Fruit fly (Drosophila melanogaster) whole organism, embryonic: ENCODE data around the gene CG7379.
A peak's percentile ranks its signal among the peaks of the same experiment; 100 is the strongest.

ENCODE experiments used
- Adf1 ChIP-seq: fragments of 200-800 bp; sonication (Bioruptor generic); IDR thresholded peaks from 2 replicates; pipeline ENCODE4 v1.3.6; 2022; ENCODE audit warnings: missing biosample characterization, missing genetic modification characterization
- B-H1 ChIP-seq: fragments of 200-800 bp; sonication (Bioruptor generic); IDR thresholded peaks from 3 replicates; pipeline ENCODE4 v1.3.6; 2022; ENCODE audit warnings: missing biosample characterization, missing genetic modification characterization
- C15 ChIP-seq: fragments of 200-800 bp; sonication (Bioruptor generic); IDR thresholded peaks from 3 replicates; pipeline ENCODE4 v1.3.6; 2022; ENCODE audit warnings: missing biosample characterization, missing genetic modification characterization
- CG10462 ChIP-seq: fragments of 200-800 bp; sonication (Bioruptor generic); optimal IDR thresholded peaks from 2 replicates; lab custom pipeline; 2016; ENCODE audit warnings: missing biosample characterization, missing genetic modification characterization
- CG12391 ChIP-seq: fragments of 200-800 bp; sonication (Bioruptor generic); optimal IDR thresholded peaks from 3 replicates; lab custom pipeline; 2018; ENCODE audit warnings: missing biosample characterization, mild to moderate bottlenecking, missing genetic modification characterization, moderate library complexity
- CG13624 ChIP-seq: fragments of 200-800 bp; sonication (Bioruptor generic); optimal IDR thresholded peaks from 2 replicates; lab custom pipeline; 2016; ENCODE audit warnings: missing biosample characterization, missing genetic modification characterization
- CG15269 ChIP-seq: fragments of 200-800 bp; sonication (Bioruptor generic); optimal IDR thresholded peaks from 2 replicates; lab custom pipeline; 2018; ENCODE audit warnings: missing biosample characterization, mild to moderate bottlenecking, missing genetic modification characterization, moderate library complexity
- CG15514 ChIP-seq: fragments of 200-800 bp; sonication (Bioruptor generic); optimal IDR thresholded peaks from 3 replicates; lab custom pipeline; 2017; ENCODE audit warnings: missing biosample characterization, missing genetic modification characterization, mild to moderate bottlenecking, moderate library complexity, missing genetic modification reagents
- CG16779 ChIP-seq: fragments of 200-800 bp; sonication (Bioruptor generic); IDR thresholded peaks from 2 replicates; pipeline ENCODE4 v1.3.6; 2022; ENCODE audit warnings: missing biosample characterization, missing genetic modification characterization
- CG18619 ChIP-seq: fragments of 200-800 bp; sonication (Bioruptor generic); optimal IDR thresholded peaks from 3 replicates; lab custom pipeline; 2017; ENCODE audit warnings: missing biosample characterization, mild to moderate bottlenecking, missing genetic modification characterization
- CG2129 ChIP-seq: fragments of 200-800 bp; sonication (Bioruptor generic); IDR thresholded peaks from 2 replicates; pipeline ENCODE4 v1.3.6; 2022; ENCODE audit warnings: missing biosample characterization, missing genetic modification characterization; ENCODE audit not compliant: partially characterized antibody
- CG2712 ChIP-seq: fragments of 200-800 bp; optimal IDR thresholded peaks from 3 replicates; lab custom pipeline; 2019; ENCODE audit warnings: missing biosample characterization, mild to moderate bottlenecking, missing genetic modification characterization, moderate library complexity
- CG30020 ChIP-seq: fragments of 200-800 bp; optimal IDR thresholded peaks from 2 replicates; lab custom pipeline; 2019; ENCODE audit warnings: missing biosample characterization, mild to moderate bottlenecking, missing genetic modification characterization, moderate library complexity
- CG4360 ChIP-seq: fragments of 200-800 bp; sonication (Bioruptor generic); IDR thresholded peaks from 2 replicates; pipeline ENCODE4 v1.3.6; 2022; ENCODE audit warnings: missing biosample characterization, missing genetic modification characterization
- CG4404 ChIP-seq: fragments of 200-800 bp; sonication (Bioruptor generic); IDR thresholded peaks from 2 replicates; pipeline ENCODE4 v1.3.6; 2022; ENCODE audit warnings: missing biosample characterization, missing genetic modification characterization
- CG5245 ChIP-seq: fragments of 200-800 bp; sonication (Bioruptor generic); optimal IDR thresholded peaks from 3 replicates; lab custom pipeline; 2016; ENCODE audit warnings: missing biosample characterization, missing genetic modification characterization
- CG7839 ChIP-seq: fragments of 200-800 bp; sonication (Bioruptor generic); optimal IDR thresholded peaks from 3 replicates; lab custom pipeline; 2018; ENCODE audit warnings: missing biosample characterization, mild to moderate bottlenecking, missing genetic modification characterization, moderate library complexity
- CG9817 ChIP-seq: fragments of 200-800 bp; sonication (Bioruptor generic); optimal IDR thresholded peaks from 2 replicates; lab custom pipeline; 2018; ENCODE audit warnings: missing biosample characterization, mild to moderate bottlenecking, missing genetic modification characterization, moderate library complexity
- Camta ChIP-seq: fragments of 200-800 bp; sonication (Bioruptor generic); optimal IDR thresholded peaks from 2 replicates; lab custom pipeline; 2016; ENCODE audit warnings: missing biosample characterization, missing genetic modification characterization
- Eip74EF ChIP-seq, 2 experiments: fragments of 200-800 bp in 1 of 2; fragments of >200 bp in 1 of 2; sonication (Bioruptor generic) in 1 of 2; optimal IDR thresholded peaks; 2 replicates each; lab custom pipeline; 2017 to 2019; ENCODE audit warnings: missing biosample characterization in 2 of 2, missing genetic modification characterization in 2 of 2, mild to moderate bottlenecking in 1 of 2, moderate library complexity in 1 of 2
- HHEX ChIP-seq: fragments of 200-800 bp; sonication (Bioruptor generic); optimal IDR thresholded peaks from 3 replicates; lab custom pipeline; 2017; ENCODE audit warnings: missing biosample characterization, mild to moderate bottlenecking, missing genetic modification characterization, missing genetic modification reagents
- HLH54F ChIP-seq: fragments of 200-800 bp; sonication (Bioruptor generic); optimal IDR thresholded peaks from 3 replicates; lab custom pipeline; 2016; ENCODE audit warnings: missing biosample characterization, missing genetic modification characterization
- Hmr ChIP-seq: fragments of 200-800 bp; sonication (Bioruptor generic); optimal IDR thresholded peaks from 3 replicates; lab custom pipeline; 2017; ENCODE audit warnings: mild to moderate bottlenecking, missing biosample characterization, missing genetic modification reagents, missing genetic modification characterization
- Lim3 ChIP-seq: fragments of 200-800 bp; sonication (Bioruptor generic); IDR thresholded peaks from 2 replicates; pipeline ENCODE4 v1.3.6; 2022; ENCODE audit warnings: missing biosample characterization, missing genetic modification characterization
- Meics ChIP-seq: fragments of 200-800 bp; sonication (Bioruptor generic); optimal IDR thresholded peaks from 2 replicates; lab custom pipeline; 2017; ENCODE audit warnings: missing biosample characterization, mild to moderate bottlenecking, missing genetic modification characterization
- Nf-YC ChIP-seq: fragments of 200-800 bp; optimal IDR thresholded peaks from 3 replicates; lab custom pipeline; 2019; ENCODE audit warnings: missing biosample characterization, mild to moderate bottlenecking, missing genetic modification characterization, moderate library complexity
- Pdp1 ChIP-seq, 2 experiments: fragments of 200-800 bp; sonication (Bioruptor generic); optimal IDR thresholded peaks; 3 replicates each; lab custom pipeline; 2016; ENCODE audit warnings: missing biosample characterization in 2 of 2, missing genetic modification characterization in 2 of 2, mild to moderate bottlenecking in 1 of 2, moderate library complexity in 1 of 2
- Rfx ChIP-seq: fragments of 200-800 bp; sonication (Bioruptor generic); IDR thresholded peaks from 2 replicates; pipeline ENCODE4 v1.3.6; 2022; ENCODE audit warnings: missing biosample characterization, missing genetic modification characterization
- Six4 ChIP-seq: fragments of 200-800 bp; sonication (Bioruptor generic); optimal IDR thresholded peaks from 2 replicates; lab custom pipeline; 2016; ENCODE audit warnings: missing biosample characterization, missing genetic modification characterization
- Sry-δ ChIP-seq: fragments of 200-800 bp; sonication (Bioruptor generic); optimal IDR thresholded peaks from 2 replicates; lab custom pipeline; 2016; ENCODE audit warnings: missing biosample characterization, missing genetic modification characterization
- cg ChIP-seq: fragments of 200-800 bp; sonication (Bioruptor generic); optimal IDR thresholded peaks from 3 replicates; lab custom pipeline; 2019; ENCODE audit warnings: missing biosample characterization, mild to moderate bottlenecking, missing genetic modification characterization, moderate library complexity
- crol ChIP-seq: fragments of 200-800 bp; sonication (Bioruptor generic); IDR thresholded peaks from 2 replicates; pipeline ENCODE4 v1.3.6; 2022; ENCODE audit warnings: missing biosample characterization, missing genetic modification characterization
- dpn ChIP-seq, 2 experiments: fragments of 200-800 bp; sonication (Bioruptor generic); optimal IDR thresholded peaks; 3 replicates each; lab custom pipeline; 2016; ENCODE audit warnings: missing biosample characterization in 2 of 2, missing genetic modification characterization in 2 of 2
- ems ChIP-seq: fragments of 200-800 bp; sonication (Bioruptor generic); optimal IDR thresholded peaks from 3 replicates; lab custom pipeline; 2016; ENCODE audit warnings: missing biosample characterization, missing genetic modification characterization
- ewg ChIP-seq: fragments of 200-800 bp; sonication (Bioruptor generic); optimal IDR thresholded peaks from 3 replicates; lab custom pipeline; 2017; ENCODE audit warnings: mild to moderate bottlenecking, missing biosample characterization, missing genetic modification reagents, missing genetic modification characterization
- hbn ChIP-seq: fragments of 200-800 bp; sonication (Bioruptor generic); IDR thresholded peaks from 2 replicates; pipeline ENCODE4 v1.3.6; 2022; ENCODE audit warnings: missing biosample characterization, missing genetic modification characterization; ENCODE audit not compliant: partially characterized antibody
- jumu ChIP-seq: fragments of 200-800 bp; sonication (Bioruptor generic); optimal IDR thresholded peaks from 3 replicates; lab custom pipeline; 2016; ENCODE audit warnings: missing biosample characterization, missing genetic modification characterization
- kah ChIP-seq: fragments of 200-800 bp; sonication (Bioruptor generic); optimal IDR thresholded peaks from 2 replicates; lab custom pipeline; 2018; ENCODE audit warnings: missing biosample characterization, mild to moderate bottlenecking, missing genetic modification characterization
- kni ChIP-seq: fragments of 200-800 bp; sonication (Bioruptor generic); optimal IDR thresholded peaks from 3 replicates; lab custom pipeline; 2017; ENCODE audit warnings: mild to moderate bottlenecking, missing biosample characterization, missing genetic modification reagents, missing genetic modification characterization
- lab ChIP-seq: fragments of 200-800 bp; sonication (Bioruptor generic); optimal IDR thresholded peaks from 3 replicates; lab custom pipeline; 2017; ENCODE audit warnings: missing biosample characterization, missing genetic modification characterization, mild to moderate bottlenecking, moderate library complexity, missing genetic modification reagents
- pita ChIP-seq: fragments of 200-800 bp; sonication (Bioruptor generic); optimal IDR thresholded peaks from 2 replicates; lab custom pipeline; 2017; ENCODE audit warnings: missing biosample characterization, mild to moderate bottlenecking, missing genetic modification characterization
- run ChIP-seq: fragments of 200-800 bp; sonication (Bioruptor generic); optimal IDR thresholded peaks from 3 replicates; lab custom pipeline; 2018; ENCODE audit warnings: missing biosample characterization, mild to moderate bottlenecking, missing genetic modification characterization
- slbo ChIP-seq: fragments of 200-800 bp; sonication (Bioruptor generic); IDR thresholded peaks from 2 replicates; pipeline ENCODE4 v1.3.6; 2022; ENCODE audit warnings: missing biosample characterization, missing genetic modification characterization
- slp2 ChIP-seq: fragments of 200-800 bp; sonication (Bioruptor generic); optimal IDR thresholded peaks from 2 replicates; lab custom pipeline; 2016; ENCODE audit warnings: missing biosample characterization, missing genetic modification characterization
- ssp ChIP-seq: fragments of 200-800 bp; sonication (Bioruptor generic); IDR thresholded peaks from 2 replicates; pipeline ENCODE4 v1.3.6; 2022; ENCODE audit warnings: missing biosample characterization, missing genetic modification characterization
- stc ChIP-seq: fragments of 200-800 bp; sonication (Bioruptor generic); IDR thresholded peaks from 2 replicates; pipeline ENCODE4 v1.3.6; 2022; ENCODE audit warnings: missing biosample characterization, missing genetic modification characterization
- tin ChIP-seq: fragments of 200-800 bp; sonication (Bioruptor generic); optimal IDR thresholded peaks from 3 replicates; lab custom pipeline; 2016; ENCODE audit warnings: missing biosample characterization, missing genetic modification characterization
- trem ChIP-seq: fragments of 200-800 bp; optimal IDR thresholded peaks from 3 replicates; lab custom pipeline; 2019; ENCODE audit warnings: missing biosample characterization, mild to moderate bottlenecking, missing genetic modification characterization, moderate library complexity
- ttk ChIP-seq: fragments of 200-800 bp; sonication (Bioruptor generic); IDR thresholded peaks from 2 replicates; pipeline ENCODE4 v2.1.2; 2022; ENCODE audit warnings: missing biosample characterization, missing genetic modification characterization

CG7379 gene

DNA sequence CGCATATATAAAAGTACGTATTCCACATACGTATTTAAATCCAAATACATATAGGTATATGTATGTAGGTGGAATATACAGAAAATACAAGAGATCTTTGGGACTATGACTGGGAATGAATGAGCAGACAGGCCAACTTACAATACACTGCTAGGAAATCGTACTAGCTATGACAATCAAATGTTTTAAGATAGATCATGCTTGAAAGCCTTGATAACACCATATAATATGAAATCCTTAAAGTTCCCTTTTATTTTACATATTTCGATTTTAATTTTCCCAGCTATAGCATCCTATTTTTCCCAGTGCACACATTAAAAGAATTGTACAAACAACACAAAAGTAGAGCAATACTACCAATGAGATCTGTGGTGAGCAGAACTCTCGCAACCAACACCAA, 16.7 kb downstream of the CG7379 start (continued):
- TF ChIP-seq slbo (GFP tag; lab: Robert Waterston, UW) = peak; percentile 86
- no peak for TF ChIP-seq hbn (GFP tag; lab: Robert Waterston, UW)
- TF ChIP-seq CG16779 = peak; percentile 76
- TF ChIP-seq Camta (GFP tag; lab: Kevin White, UChicago) = peak; percentile 72
- peak; percentile 83 for TF ChIP-seq ttk (GFP tag; lab: Robert Waterston, UW)
- peak; percentile 68 for TF ChIP-seq ssp (GFP tag; lab: Robert Waterston, UW)
- peak; percentile 83 for TF ChIP-seq stc
- no peak for TF ChIP-seq CG2129
- TF ChIP-seq, all 482 proteins: peak for 372

DNA sequence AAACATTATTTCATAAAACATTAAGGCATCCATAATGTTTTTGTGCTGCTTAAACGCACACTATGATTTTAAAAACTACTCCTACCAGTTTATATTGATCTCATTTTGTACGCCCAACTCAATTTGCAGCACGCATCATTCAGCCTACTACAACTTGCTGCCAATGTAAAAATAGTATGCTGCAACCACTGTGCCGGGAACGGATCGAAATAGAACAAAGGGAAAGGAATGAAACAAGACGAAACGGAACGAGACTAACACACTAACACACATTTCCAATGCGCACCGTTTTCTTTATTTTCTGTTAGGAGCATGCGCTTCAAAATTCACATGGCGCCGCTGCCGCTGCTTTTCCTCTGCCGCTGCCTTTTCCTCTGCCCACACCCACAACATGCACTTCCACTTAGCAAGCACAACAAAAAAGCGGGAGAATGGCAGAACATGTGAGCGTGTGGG, 21.1 kb downstream of the CG7379 start:
- TF ChIP-seq CG5245 (GFP tag; lab: Kevin White, UChicago) (no peak), pita (GFP tag; lab: Kevin White, UChicago) (no peak), CG4360 (no peak), lab (peak; percentile 45), jumu (GFP tag; lab: Kevin White, UChicago) (no peak), slp2 (GFP tag; lab: Kevin White, UChicago) (no peak), ewg (peak; percentile 92), tin (GFP tag; lab: Kevin White, UChicago) (peak; percentile 23), CG15514 (GFP tag; lab: Kevin White, UChicago) (peak; percentile 15), Hmr (GFP tag; lab: Kevin White, UChicago) (peak; percentile 28), Rfx (GFP tag; lab: Robert Waterston, UW) (peak; percentile 41; the same call in 1 of the 2 replicates), ems (GFP tag; lab: Kevin White, UChicago) (peak; percentile 7), run (tag; lab: Kevin White, UChicago) (no peak), Six4 (GFP tag; lab: Kevin White, UChicago) (peak; percentile 18), Adf1 (GFP tag; lab: Robert Waterston, UW) (peak; percentile 88), CG4404 (GFP tag; lab: Robert Waterston, UW) (no peak), cg (peak; percentile 54), CG7839 (tag; lab: Kevin White, UChicago) (peak; percentile 29), B-H1 (no peak), Eip74EF (GFP tag; optimal IDR thresholded peaks at IDR 0.05; lab: Kevin White, UChicago) (no peak), CG15269 (tag; lab: Kevin White, UChicago) (peak; percentile 12), Nf-YC (tag; lab: Kevin White, UChicago) (peak; percentile 16), Sry-δ (GFP tag; lab: Kevin White, UChicago) (no peak), CG10462 (no peak), Pdp1 (GFP tag; optimal IDR thresholded peaks at IDR 0.05; lab: Kevin White, UChicago) (peak in 1 of 2 experiments; percentile 19), dpn (GFP tag; optimal IDR thresholded peaks at IDR 0.05; lab: Kevin White, UChicago) (peak; percentile 44 to 54), trem (tag; lab: Kevin White, UChicago) (no peak), HLH54F (GFP tag; lab: Kevin White, UChicago) (peak; percentile 16), CG30020 (tag; lab: Kevin White, UChicago) (no peak), slbo (GFP tag; lab: Robert Waterston, UW) (peak; percentile 48; the same call in 1 of the 2 replicates), Lim3 (GFP tag; lab: Robert Waterston, UW) (no peak), HHEX (peak; percentile 10), CG9817 (tag; lab: Kevin White, UChicago) (peak; percentile 26), kah (GFP tag; lab: Kevin White, UChicago) (peak; percentile 96), CG12391 (tag; lab: Kevin White, UChicago) (peak; percentile 1), CG13624 (GFP tag; lab: Kevin White, UChicago) (peak; percentile 6), crol (peak; percentile 35; the same call in 1 of the 2 replicates), kni (GFP tag; lab: Kevin White, UChicago) (no peak), C15 (GFP tag; lab: Robert Waterston, UW) (no peak), Meics (GFP tag; lab: Kevin White, UChicago) (peak; percentile 41), CG18619 (GFP tag; lab: Kevin White, UChicago) (no peak), CG2712 (tag; lab: Kevin White, UChicago) (no peak)
